Worm (Caenorhabditis elegans) whole organism, L1 larva: Measurements from ENCODE around the gene F02H6.2.

ENCODE experiments used
- aha-1 ChIP-seq: fragments of 150-350 bp; optimal IDR thresholded peaks from 2 replicates; lab custom pipeline; 2014; ENCODE audit warnings: missing biosample characterization, missing genetic modification characterization
- alr-1 ChIP-seq: fragments of 200-800 bp; sonication (Bioruptor generic); optimal IDR thresholded peaks from 2 replicates; lab custom pipeline; 2018; ENCODE audit warnings: borderline replicate concordance, mild to moderate bottlenecking, missing genetic modification characterization, missing compliant biosample characterization
- ama-1 ChIP-seq: fragments of 150-350 bp; optimal IDR thresholded peaks from 2 replicates; lab custom pipeline; 2014
- ceh-8 ChIP-seq: fragments of 200-800 bp; sonication (Bioruptor generic); optimal IDR thresholded peaks from 2 replicates; lab custom pipeline; 2018; ENCODE audit warnings: mild to moderate bottlenecking, missing genetic modification characterization, moderate library complexity, missing compliant biosample characterization
- ceh-82 ChIP-seq, 3 experiments: fragments of 150-350 bp in 1 of 3; sonication (generic microtip) in 2 of 3; optimal IDR thresholded peaks; 2 replicates each; lab custom pipeline; 2014 to 2017; ENCODE audit warnings: missing biosample characterization in 3 of 3, missing genetic modification characterization in 3 of 3
- ceh-90 ChIP-seq: sonication (generic microtip); optimal IDR thresholded peaks from 2 replicates; lab custom pipeline; 2016; ENCODE audit warnings: missing genetic modification characterization, missing compliant biosample characterization
- dpl-1 ChIP-seq, 3 experiments: fragments of 150-350 bp in 2 of 3; sonication (generic microtip) in 1 of 3; optimal IDR thresholded peaks; 2 replicates each; lab custom pipeline; 2014 to 2017; ENCODE audit warnings: missing biosample characterization in 3 of 3, missing genetic modification characterization in 3 of 3, missing genetic modification reagents in 3 of 3
- efl-1 ChIP-seq, 4 experiments: fragments of 150-350 bp; optimal IDR thresholded peaks in 3 of 4; peaks in 1 of 4; 1 replicate in 1 of 4; 2 replicates in 3 of 4; lab custom pipeline; 2014; ENCODE audit warnings: missing biosample characterization in 2 of 4, missing genetic modification characterization in 2 of 4, missing genetic modification reagents in 2 of 4
- egl-27 ChIP-seq, 2 experiments: fragments of 150-350 bp in 1 of 2; sonication (generic microtip); optimal IDR thresholded peaks; 3 replicates each; lab custom pipeline; 2017 to 2018; ENCODE audit warnings: missing biosample characterization in 2 of 2, missing genetic modification characterization in 2 of 2, missing genetic modification reagents in 2 of 2
- elt-2 ChIP-seq: sonication (generic microtip); optimal IDR thresholded peaks from 2 replicates; lab custom pipeline; 2016; ENCODE audit warnings: missing genetic modification characterization, mild to moderate bottlenecking, inconsistent platforms, missing compliant biosample characterization, missing genetic modification reagents
- elt-3 ChIP-seq, 6 experiments: fragments of 150-350 bp in 1 of 6; sonication (generic microtip); optimal IDR thresholded peaks; 2 replicates each; lab custom pipeline; 2017 to 2018; ENCODE audit warnings: missing biosample characterization in 6 of 6, missing genetic modification characterization in 6 of 6, inconsistent platforms in 1 of 6
- fkh-10 ChIP-seq: sonication (generic microtip); optimal IDR thresholded peaks from 2 replicates; lab custom pipeline; 2017; ENCODE audit warnings: missing biosample characterization, missing genetic modification reagents, missing genetic modification characterization
- fkh-4 ChIP-seq: sonication (generic microtip); optimal IDR thresholded peaks from 2 replicates; lab custom pipeline; 2016; ENCODE audit warnings: missing compliant biosample characterization, missing genetic modification characterization, borderline replicate concordance
- lin-14 ChIP-seq: fragments of 200-800 bp; sonication (Bioruptor generic); optimal IDR thresholded peaks from 2 replicates; lab custom pipeline; 2018; ENCODE audit warnings: mild to moderate bottlenecking, missing genetic modification characterization, moderate library complexity, missing compliant biosample characterization
- lin-15B ChIP-seq: fragments of 150-350 bp; sonication (generic microtip); optimal IDR thresholded peaks from 3 replicates; lab custom pipeline; 2014; ENCODE audit warnings: missing biosample characterization, missing genetic modification characterization
- lin-35 ChIP-seq, 2 experiments: fragments of 150-350 bp; optimal IDR thresholded peaks; 2 replicates each; lab custom pipeline; 2014; ENCODE audit warnings: missing biosample characterization in 2 of 2, missing genetic modification characterization in 2 of 2, missing genetic modification reagents in 2 of 2
- lir-3 ChIP-seq: sonication (generic microtip); optimal IDR thresholded peaks from 2 replicates; lab custom pipeline; 2016; ENCODE audit warnings: mild to moderate bottlenecking, missing genetic modification characterization, moderate library complexity, missing compliant biosample characterization; ENCODE audit not compliant: poor library complexity
- lsy-2 ChIP-seq, 2 experiments: fragments of 150-350 bp; optimal IDR thresholded peaks; 2 replicates each; lab custom pipeline; 2014; ENCODE audit warnings: missing biosample characterization in 2 of 2, missing genetic modification characterization in 2 of 2
- mep-1 ChIP-seq: fragments of 150-350 bp; optimal IDR thresholded peaks from 2 replicates; lab custom pipeline; 2014; ENCODE audit warnings: missing biosample characterization, missing genetic modification characterization
- nhr-12 ChIP-seq: sonication (generic microtip); optimal IDR thresholded peaks from 2 replicates; lab custom pipeline; 2017; ENCODE audit warnings: missing biosample characterization, missing genetic modification characterization
- nhr-47 ChIP-seq: sonication (generic microtip); optimal IDR thresholded peaks from 2 replicates; lab custom pipeline; 2016; ENCODE audit warnings: mild to moderate bottlenecking, missing genetic modification characterization, moderate library complexity, missing compliant biosample characterization
- nhr-71 ChIP-seq: sonication (generic microtip); optimal IDR thresholded peaks from 2 replicates; lab custom pipeline; 2016; ENCODE audit warnings: mild to moderate bottlenecking, missing genetic modification characterization, moderate library complexity, missing compliant biosample characterization
- nhr-77 ChIP-seq: fragments of 150-350 bp; optimal IDR thresholded peaks from 2 replicates; lab custom pipeline; 2014; ENCODE audit warnings: missing biosample characterization, missing genetic modification characterization
- nhr-84 ChIP-seq: sonication (generic microtip); optimal IDR thresholded peaks from 2 replicates; lab custom pipeline; 2017; ENCODE audit warnings: missing biosample characterization, missing genetic modification characterization
- nhr-85 ChIP-seq: sonication (generic microtip); peaks from one replicate; lab custom pipeline; 2016; ENCODE audit warnings: missing genetic modification characterization, inconsistent platforms, missing compliant biosample characterization
- snpc-4 ChIP-seq: fragments of 150-350 bp; optimal IDR thresholded peaks from 2 replicates; lab custom pipeline; 2014; ENCODE audit warnings: missing biosample characterization, missing genetic modification characterization
- snu-23 ChIP-seq: sonication (generic microtip); optimal IDR thresholded peaks from 2 replicates; lab custom pipeline; 2016; ENCODE audit warnings: missing genetic modification characterization, missing compliant biosample characterization
- sox-4 ChIP-seq: sonication (generic microtip); optimal IDR thresholded peaks from 2 replicates; lab custom pipeline; 2016; ENCODE audit warnings: missing genetic modification characterization, missing compliant biosample characterization
- sup-37 ChIP-seq: fragments of 200-800 bp; sonication (Bioruptor generic); optimal IDR thresholded peaks from 2 replicates; lab custom pipeline; 2018; ENCODE audit warnings: mild to moderate bottlenecking, missing genetic modification characterization, missing compliant biosample characterization
- swsn-7 ChIP-seq: sonication (generic microtip); optimal IDR thresholded peaks from 2 replicates; lab custom pipeline; 2016; ENCODE audit warnings: missing genetic modification characterization, missing compliant biosample characterization
- tbx-2 ChIP-seq: sonication (generic microtip); optimal IDR thresholded peaks from 2 replicates; lab custom pipeline; 2016; ENCODE audit warnings: missing genetic modification characterization, missing compliant biosample characterization
- unc-130 ChIP-seq: fragments of 150-350 bp; optimal IDR thresholded peaks from 2 replicates; lab custom pipeline; 2017; ENCODE audit warnings: missing biosample characterization, missing genetic modification characterization, inconsistent platforms
- zag-1 ChIP-seq: fragments of 150-350 bp; optimal IDR thresholded peaks from 2 replicates; lab custom pipeline; 2014; ENCODE audit warnings: missing biosample characterization, missing genetic modification characterization

The F02H6.2 gene

ce11 chrIV:14196176-14196575 lies at the start of gene F02H6.2:
F02H6.2 (plus strand) TSS chrIV:14196476.
- TF ChIP-seq nhr-12 (tag; lab: Kevin White, UChicago): no peak

ce11 chrIV:14153261-14153660 lies 43.0 kb upstream of the F02H6.2 start, which contains the start of gene oac-38:
oac-38 (minus strand) TSS chrIV:14153361.
- TF ChIP-seq efl-1 (optimal IDR thresholded peaks at IDR 0.05; lab: Kevin White, UChicago): no peak
- TF ChIP-seq efl-1 (GFP tag; optimal IDR thresholded peaks at IDR 0.05 in 1 of 2; lab: Kevin White, UChicago): peak in 1 of 2 experiments; percentile 16
- no peak for TF ChIP-seq fkh-10 (GFP tag; lab: Kevin White, UChicago)

ce11 chrIV:14158086-14158485 lies 38.2 kb upstream of the F02H6.2 start, which contains the start of gene R05A10.8:
R05A10.8 (minus strand) TSS chrIV:14158186.
- TF ChIP-seq ceh-90 (tag; lab: Kevin White, UChicago) (no peak), unc-130 (tag; lab: Kevin White, UChicago) (no peak), nhr-47 (tag; lab: Kevin White, UChicago) (no peak), mep-1 (tag; lab: Kevin White, UChicago) (no peak), egl-27 (tag; optimal IDR thresholded peaks at IDR 0.05; lab: Kevin White, UChicago) (no peak), nhr-71 (no peak), lir-3 (no peak), aha-1 (tag; lab: Kevin White, UChicago) (no peak), zag-1 (tag; lab: Kevin White, UChicago) (no peak), elt-2 (tag; lab: Kevin White, UChicago) (no peak), tbx-2 (no peak), ceh-8 (GFP tag; lab: Kevin White, UChicago) (no peak)

ce11 chrIV:14162772-14163171 lies 33.5 kb upstream of the F02H6.2 start, which contains the start of gene R05A10.7:
R05A10.7 (minus strand) TSS chrIV:14162872.
- TF ChIP-seq ceh-8 (GFP tag; lab: Kevin White, UChicago): no peak
- no peak for TF ChIP-seq fkh-4 (tag; lab: Kevin White, UChicago)
- no peak for TF ChIP-seq swsn-7 (tag; lab: Kevin White, UChicago)
- TF ChIP-seq snpc-4 (tag; lab: Kevin White, UChicago): no peak
- TF ChIP-seq lin-14 (GFP tag; lab: Kevin White, UChicago): no peak
- TF ChIP-seq dpl-1 (GFP tag; optimal IDR thresholded peaks at IDR 0.05; lab: Kevin White, UChicago): no peak
- TF ChIP-seq alr-1 (tag; lab: Kevin White, UChicago): no peak
- no peak for TF ChIP-seq lsy-2 (tag; optimal IDR thresholded peaks at IDR 0.05; lab: Kevin White, UChicago)
- TF ChIP-seq lin-15B (tag; lab: Kevin White, UChicago): no peak
- TF ChIP-seq aha-1 (tag; lab: Kevin White, UChicago): no peak
- TF ChIP-seq elt-3 (tag; optimal IDR thresholded peaks at IDR 0.05; lab: Kevin White, UChicago): no peak
- no peak for TF ChIP-seq nhr-85 (tag; lab: Kevin White, UChicago)
- no peak for TF ChIP-seq lin-35 (GFP tag; optimal IDR thresholded peaks at IDR 0.05; lab: Kevin White, UChicago)
- no peak for TF ChIP-seq elt-2 (tag; lab: Kevin White, UChicago)
- TF ChIP-seq nhr-84 (tag; lab: Kevin White, UChicago): no peak
- TF ChIP-seq snu-23 (GFP tag; lab: Kevin White, UChicago): no peak
- TF ChIP-seq sup-37 (GFP tag; lab: Kevin White, UChicago): no peak

ce11 chrIV:14164109-14164508 lies 32.2 kb upstream of the F02H6.2 start:
- TF ChIP-seq ama-1 (lab: Kevin White, UChicago) (no peak), sox-4 (tag; lab: Kevin White, UChicago) (no peak), nhr-77 (tag; lab: Kevin White, UChicago) (no peak), snu-23 (GFP tag; lab: Kevin White, UChicago) (no peak), ceh-82 (tag; optimal IDR thresholded peaks at IDR 0.05; lab: Kevin White, UChicago) (no peak)
